Fruit fly (Drosophila melanogaster) whole organism, prepupa: ENCODE data around the gene ClpP.
A peak's percentile ranks its signal among the peaks of the same experiment; 100 is the strongest.

Experiments
- Blimp-1 ChIP-seq: fragments of 200-800 bp; sonication (Bioruptor generic); optimal IDR thresholded peaks from 3 replicates; lab custom pipeline; 2017; ENCODE audit warnings: missing biosample characterization, missing genetic modification characterization, mild to moderate bottlenecking, moderate library complexity, missing genetic modification reagents
- CG10631 ChIP-seq: fragments of 200-800 bp; sonication (Bioruptor generic); optimal IDR thresholded peaks from 2 replicates; lab custom pipeline; 2016; ENCODE audit warnings: missing biosample characterization, missing genetic modification characterization
- CG10669 ChIP-seq: fragments of 200-800 bp; sonication (Bioruptor generic); optimal IDR thresholded peaks from 3 replicates; lab custom pipeline; 2018; ENCODE audit warnings: missing biosample characterization, mild to moderate bottlenecking, missing genetic modification characterization, moderate library complexity
- CG11762 ChIP-seq: fragments of 200-800 bp; sonication (Bioruptor generic); optimal IDR thresholded peaks from 3 replicates; lab custom pipeline; 2016; ENCODE audit warnings: missing biosample characterization, missing genetic modification characterization; ENCODE audit not compliant: insufficient read depth
- CG11902 ChIP-seq: fragments of 200-800 bp; sonication (Bioruptor generic); optimal IDR thresholded peaks from 3 replicates; lab custom pipeline; 2016; ENCODE audit warnings: missing biosample characterization, missing genetic modification characterization
- CG15336 ChIP-seq: fragments of 200-800 bp; sonication (Bioruptor generic); IDR thresholded peaks from 2 replicates; pipeline ENCODE4 v1.3.6; 2022; ENCODE audit warnings: missing biosample characterization, missing genetic modification characterization
- CG16779 ChIP-seq: fragments of 200-800 bp; sonication (Bioruptor generic); optimal IDR thresholded peaks from 3 replicates; lab custom pipeline; 2017; ENCODE audit warnings: missing biosample characterization, mild to moderate bottlenecking, missing genetic modification characterization
- CG3032 ChIP-seq: fragments of 200-800 bp; optimal IDR thresholded peaks from 2 replicates; lab custom pipeline; 2019; ENCODE audit warnings: missing biosample characterization, mild to moderate bottlenecking, missing genetic modification characterization, moderate library complexity
- CG31627 ChIP-seq: fragments of 200-800 bp; sonication (Bioruptor generic); optimal IDR thresholded peaks from 3 replicates; lab custom pipeline; 2016; ENCODE audit warnings: missing biosample characterization, missing genetic modification characterization
- CG32006 ChIP-seq: fragments of 200-800 bp; sonication (Bioruptor generic); optimal IDR thresholded peaks from 3 replicates; lab custom pipeline; 2017; ENCODE audit warnings: missing biosample characterization, mild to moderate bottlenecking, missing genetic modification characterization
- CG34406 ChIP-seq: fragments of 200-800 bp; sonication (Bioruptor generic); optimal IDR thresholded peaks from 3 replicates; lab custom pipeline; 2016; ENCODE audit warnings: missing biosample characterization, missing genetic modification characterization
- CG4318 ChIP-seq: fragments of 200-800 bp; sonication (Bioruptor generic); optimal IDR thresholded peaks from 3 replicates; lab custom pipeline; 2017; ENCODE audit warnings: missing biosample characterization, mild to moderate bottlenecking, missing genetic modification characterization
- CG6276 ChIP-seq: fragments of 200-800 bp; sonication (Bioruptor generic); optimal IDR thresholded peaks from 2 replicates; lab custom pipeline; 2017; ENCODE audit warnings: missing biosample characterization, mild to moderate bottlenecking, missing genetic modification characterization
- CG6792 ChIP-seq: fragments of 200-800 bp; sonication (Bioruptor generic); optimal IDR thresholded peaks from 3 replicates; lab custom pipeline; 2016; ENCODE audit warnings: missing biosample characterization, missing genetic modification characterization
- CG6808 ChIP-seq: fragments of 200-800 bp; sonication (Bioruptor generic); optimal IDR thresholded peaks from 3 replicates; lab custom pipeline; 2017; ENCODE audit warnings: missing biosample characterization, missing genetic modification characterization, mild to moderate bottlenecking, moderate library complexity, missing genetic modification reagents
- CG6854 ChIP-seq: fragments of 200-800 bp; sonication (Bioruptor generic); optimal IDR thresholded peaks from 2 replicates; lab custom pipeline; 2017; ENCODE audit warnings: missing biosample characterization, mild to moderate bottlenecking, missing genetic modification characterization
- CG7368 ChIP-seq: fragments of 200-800 bp; sonication (Bioruptor generic); optimal IDR thresholded peaks from 3 replicates; lab custom pipeline; 2016; ENCODE audit warnings: missing biosample characterization, missing genetic modification characterization
- CG8632 ChIP-seq: fragments of 200-800 bp; sonication (Bioruptor generic); optimal IDR thresholded peaks from 3 replicates; lab custom pipeline; 2016; ENCODE audit warnings: missing biosample characterization, missing genetic modification characterization
- CG9139 ChIP-seq: fragments of 200-800 bp; sonication (Bioruptor generic); optimal IDR thresholded peaks from 3 replicates; lab custom pipeline; 2017; ENCODE audit warnings: missing biosample characterization, mild to moderate bottlenecking, missing genetic modification characterization
- Eip75B ChIP-seq: fragments of 200-800 bp; sonication (Bioruptor generic); optimal IDR thresholded peaks from 3 replicates; lab custom pipeline; 2016; ENCODE audit warnings: missing biosample characterization, missing genetic modification characterization
- Eip78C ChIP-seq: fragments of 200-800 bp; sonication (Bioruptor generic); peaks from one replicate; lab custom pipeline; 2016; ENCODE audit warnings: missing biosample characterization, missing genetic modification characterization
- Eip93F ChIP-seq: fragments of 200-800 bp; sonication (Bioruptor generic); optimal IDR thresholded peaks from 2 replicates; lab custom pipeline; 2016; ENCODE audit warnings: missing biosample characterization, mild to moderate bottlenecking, missing genetic modification characterization
- Ets21C ChIP-seq: fragments of 200-800 bp; sonication (Bioruptor generic); optimal IDR thresholded peaks from 3 replicates; lab custom pipeline; 2016; ENCODE audit warnings: missing biosample characterization, missing genetic modification characterization
- Ets96B ChIP-seq: fragments of 200-800 bp; optimal IDR thresholded peaks from 2 replicates; lab custom pipeline; 2019; ENCODE audit warnings: missing biosample characterization, mild to moderate bottlenecking, missing genetic modification characterization, moderate library complexity
- Gug ChIP-seq: fragments of 200-800 bp; sonication (Bioruptor generic); IDR thresholded peaks from 2 replicates; pipeline ENCODE4 v1.3.6; 2022; ENCODE audit warnings: missing biosample characterization, missing genetic modification characterization
- Hr38 ChIP-seq: sonication (Bioruptor generic); optimal IDR thresholded peaks from 2 replicates; lab custom pipeline; 2016; ENCODE audit warnings: missing biosample characterization, missing genetic modification characterization
- Hr4 ChIP-seq: fragments of 200-800 bp; sonication (Bioruptor generic); optimal IDR thresholded peaks from 3 replicates; lab custom pipeline; 2016; ENCODE audit warnings: missing biosample characterization, missing genetic modification characterization
- Lpt ChIP-seq: fragments of 200-800 bp; sonication (Bioruptor generic); optimal IDR thresholded peaks from 3 replicates; lab custom pipeline; 2016; ENCODE audit warnings: missing biosample characterization, missing genetic modification characterization
- Met ChIP-seq: fragments of 200-800 bp; sonication (Bioruptor generic); optimal IDR thresholded peaks from 3 replicates; lab custom pipeline; 2016; ENCODE audit warnings: missing biosample characterization, missing genetic modification characterization
- Smox ChIP-seq: fragments of 200-800 bp; sonication (Bioruptor generic); optimal IDR thresholded peaks from 3 replicates; lab custom pipeline; 2016; ENCODE audit warnings: missing biosample characterization, missing genetic modification characterization
- Sox14 ChIP-seq: fragments of 200-800 bp; sonication (Bioruptor generic); optimal IDR thresholded peaks from 3 replicates; lab custom pipeline; 2016; ENCODE audit warnings: missing biosample characterization, missing genetic modification characterization
- Sox15 ChIP-seq: fragments of 200-800 bp; sonication (Bioruptor generic); optimal IDR thresholded peaks from 3 replicates; lab custom pipeline; 2016; ENCODE audit warnings: missing biosample characterization, missing genetic modification characterization
- achi ChIP-seq: fragments of 200-800 bp; sonication (Bioruptor generic); optimal IDR thresholded peaks from 3 replicates; lab custom pipeline; 2016; ENCODE audit warnings: missing biosample characterization, missing genetic modification characterization
- acj6 ChIP-seq: fragments of 200-800 bp; sonication (Bioruptor generic); optimal IDR thresholded peaks from 3 replicates; lab custom pipeline; 2016; ENCODE audit warnings: missing biosample characterization, missing genetic modification characterization
- cyc ChIP-seq: fragments of 200-800 bp; sonication (Bioruptor generic); optimal IDR thresholded peaks from 3 replicates; lab custom pipeline; 2016; ENCODE audit warnings: missing biosample characterization, missing genetic modification characterization
- dac ChIP-seq: fragments of 200-800 bp; sonication (Bioruptor generic); optimal IDR thresholded peaks from 2 replicates; lab custom pipeline; 2017; ENCODE audit warnings: missing biosample characterization, mild to moderate bottlenecking, missing genetic modification characterization
- dsx ChIP-seq: fragments of 200-800 bp; optimal IDR thresholded peaks from 3 replicates; lab custom pipeline; 2019; ENCODE audit warnings: missing biosample characterization, mild to moderate bottlenecking, missing genetic modification characterization, moderate library complexity; ENCODE audit not compliant: poor library complexity, severe bottlenecking
- eg ChIP-seq: fragments of 200-800 bp; sonication (Bioruptor generic); IDR thresholded peaks from 3 replicates; pipeline ENCODE4 v1.3.6; 2022; ENCODE audit warnings: missing biosample characterization, missing genetic modification characterization
- esn ChIP-seq: fragments of 200-800 bp; sonication (Bioruptor generic); optimal IDR thresholded peaks from 2 replicates; lab custom pipeline; 2016; ENCODE audit warnings: missing biosample characterization, mild to moderate bottlenecking, missing genetic modification characterization, moderate library complexity
- fkh ChIP-seq: fragments of 200-800 bp; sonication (Bioruptor generic); optimal IDR thresholded peaks from 3 replicates; lab custom pipeline; 2017; ENCODE audit warnings: missing biosample characterization, mild to moderate bottlenecking, missing genetic modification characterization, moderate library complexity
- lz ChIP-seq: fragments of 200-800 bp; sonication (Bioruptor generic); optimal IDR thresholded peaks from 3 replicates; lab custom pipeline; 2016; ENCODE audit warnings: missing biosample characterization, missing genetic modification characterization
- pdm3 ChIP-seq: fragments of 200-800 bp; sonication (Bioruptor generic); optimal IDR thresholded peaks from 3 replicates; lab custom pipeline; 2016; ENCODE audit warnings: missing biosample characterization, missing genetic modification characterization
- spab ChIP-seq: fragments of 200-800 bp; sonication (Bioruptor generic); optimal IDR thresholded peaks from 2 replicates; lab custom pipeline; 2017; ENCODE audit warnings: missing biosample characterization, mild to moderate bottlenecking, missing genetic modification characterization, missing genetic modification reagents
- ss ChIP-seq, 2 experiments: fragments of 200-800 bp; sonication (Bioruptor generic); optimal IDR thresholded peaks; 2 replicates in 1 of 2; 3 replicates in 1 of 2; lab custom pipeline; 2017 to 2018; ENCODE audit warnings: mild to moderate bottlenecking in 2 of 2, missing biosample characterization in 2 of 2, missing genetic modification characterization in 2 of 2, moderate library complexity in 1 of 2
- svp ChIP-seq: fragments of 200-800 bp; sonication (Bioruptor generic); peaks from one replicate; lab custom pipeline; 2016; ENCODE audit warnings: missing biosample characterization, missing genetic modification characterization
- topi ChIP-seq: fragments of 200-800 bp; sonication (Bioruptor generic); optimal IDR thresholded peaks from 3 replicates; lab custom pipeline; 2016; ENCODE audit warnings: missing biosample characterization, missing genetic modification characterization
- vri ChIP-seq: fragments of 200-800 bp; sonication (Bioruptor generic); optimal IDR thresholded peaks from 3 replicates; lab custom pipeline; 2016; ENCODE audit warnings: missing biosample characterization, mild to moderate bottlenecking, missing genetic modification characterization

ClpP gene

dm6 chr2L:10381890-10382450 lies 25.4 kb downstream of the ClpP start, which contains the start of gene CG5096 (continued):
- TF ChIP-seq CG6276 (GFP tag; lab: Kevin White, UChicago) (no peak), CG10669 (GFP tag; lab: Kevin White, UChicago) (peak; percentile 51), CG11902 (peak; percentile 14), Eip93F (GFP tag; lab: Kevin White, UChicago) (peak; percentile 81), CG6854 (no peak), cyc (GFP tag; lab: Kevin White, UChicago) (peak; percentile 64), CG6808 (GFP tag; lab: Kevin White, UChicago) (no peak), Hr4 (GFP tag; lab: Kevin White, UChicago) (peak; percentile 54), CG6792 (GFP tag; lab: Kevin White, UChicago) (peak; percentile 69), pdm3 (GFP tag; lab: Kevin White, UChicago) (no peak), Blimp-1 (GFP tag; lab: Kevin White, UChicago) (no peak), CG15336 (peak; percentile 67)

DNA sequence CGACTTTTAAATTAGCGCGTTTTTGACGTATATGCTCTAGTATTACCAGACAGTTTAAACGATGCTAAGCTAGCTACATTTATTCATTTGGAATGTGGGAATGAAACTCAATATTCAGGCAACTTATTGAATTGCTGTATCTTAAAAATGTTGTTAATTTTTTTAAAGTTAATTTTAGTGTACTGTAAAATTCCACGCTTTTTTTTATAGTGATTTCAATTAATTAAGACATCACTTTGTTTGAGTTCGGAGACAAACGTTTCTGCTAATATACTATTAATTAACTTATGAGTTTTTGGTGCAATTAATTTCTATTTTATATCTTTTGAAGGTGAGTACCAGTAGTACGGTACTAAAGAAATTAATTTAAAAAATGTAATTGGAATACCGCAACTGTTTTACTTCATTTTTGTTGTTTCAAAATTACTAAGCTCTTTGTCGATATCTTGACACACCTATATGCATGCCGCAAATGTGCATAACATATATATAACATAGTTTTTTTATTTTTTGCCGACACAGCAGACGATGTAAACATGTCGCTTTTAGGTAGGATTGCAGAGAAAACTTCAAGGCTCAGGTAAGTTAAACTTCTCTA lies 29.7 kb downstream of the ClpP start, which contains the start of the genes Cdk1 and mRpS7:
Cdk1 (minus strand) TSS at position 55 of the 598 bp plus-strand sequence.
mRpS7 (plus strand) TSS at position 455 of the 598 bp plus-strand sequence.
- no peak for TF ChIP-seq spab (GFP tag; lab: Kevin White, UChicago)
- TF ChIP-seq acj6 (GFP tag; lab: Kevin White, UChicago), result peak; percentile 68
- no peak for TF ChIP-seq svp (GFP tag; lab: Kevin White, UChicago)
- TF ChIP-seq pdm3 (GFP tag; lab: Kevin White, UChicago), result peak; percentile 78
- peak; percentile 48 for TF ChIP-seq Lpt (GFP tag; lab: Kevin White, UChicago)
- TF ChIP-seq CG6792 (GFP tag; lab: Kevin White, UChicago), result peak; percentile 53
- peak; percentile 57 for TF ChIP-seq dsx (GFP tag; lab: Kevin White, UChicago)
- no peak for TF ChIP-seq Blimp-1 (GFP tag; lab: Kevin White, UChicago)
- no peak; the same call in 1 of the 3 replicates for TF ChIP-seq eg (GFP tag; lab: Robert Waterston, UW)
- TF ChIP-seq Hr4 (GFP tag; lab: Kevin White, UChicago), result peak; percentile 73
- peak; percentile 28 for TF ChIP-seq dac (GFP tag; lab: Kevin White, UChicago)
- TF ChIP-seq Eip75B (GFP tag; lab: Kevin White, UChicago), result peak; percentile 69
- peak in 1 of 2 experiments; percentile 68 for TF ChIP-seq ss (GFP tag; optimal IDR thresholded peaks at IDR 0.05; lab: Kevin White, UChicago)
- TF ChIP-seq Hr38 (GFP tag; lab: Kevin White, UChicago), result no peak
- peak; percentile 77 for TF ChIP-seq esn
- peak; percentile 57 for TF ChIP-seq CG4318 (GFP tag; lab: Kevin White, UChicago)
- TF ChIP-seq vri (GFP tag; lab: Kevin White, UChicago), result no peak
- TF ChIP-seq CG7368 (GFP tag; lab: Kevin White, UChicago), result peak; percentile 22
- TF ChIP-seq Ets21C (GFP tag; lab: Kevin White, UChicago), result peak; percentile 59
- TF ChIP-seq fkh (GFP tag; lab: Kevin White, UChicago), result no peak
- peak; percentile 67 for TF ChIP-seq CG10669 (GFP tag; lab: Kevin White, UChicago)
- TF ChIP-seq CG9139 (GFP tag; lab: Kevin White, UChicago), result no peak
- peak; percentile 71 for TF ChIP-seq CG3032 (tag; lab: Kevin White, UChicago)
- peak; percentile 74 for TF ChIP-seq Sox14
- TF ChIP-seq Met (GFP tag; lab: Kevin White, UChicago), result peak; percentile 72
- TF ChIP-seq Eip93F (GFP tag; lab: Kevin White, UChicago), result no peak
- TF ChIP-seq CG16779 (tag; lab: Kevin White, UChicago), result no peak
- TF ChIP-seq lz, result peak; percentile 61
- TF ChIP-seq topi, result peak; percentile 74
- peak; percentile 72 for TF ChIP-seq CG10631 (GFP tag; lab: Kevin White, UChicago)
- TF ChIP-seq CG8632 (GFP tag; lab: Kevin White, UChicago), result peak; percentile 51
- peak; percentile 68 for TF ChIP-seq Ets96B (tag; lab: Kevin White, UChicago)
- peak; percentile 56 for TF ChIP-seq CG11902
- TF ChIP-seq CG32006 (GFP tag; lab: Kevin White, UChicago), result no peak
- TF ChIP-seq CG15336, result peak; percentile 65
- TF ChIP-seq Gug (GFP tag; lab: Robert Waterston, UW), result no peak
- peak; percentile 74 for TF ChIP-seq CG31627
- TF ChIP-seq CG11762 (GFP tag; lab: Kevin White, UChicago), result peak; percentile 44
- TF ChIP-seq Smox (GFP tag; lab: Kevin White, UChicago), result peak; percentile 74
- TF ChIP-seq Sox15 (GFP tag; lab: Kevin White, UChicago), result peak; percentile 49
- peak; percentile 63 for TF ChIP-seq achi (GFP tag; lab: Kevin White, UChicago)
- peak; percentile 55 for TF ChIP-seq CG34406 (GFP tag; lab: Kevin White, UChicago)
- TF ChIP-seq Eip78C, result peak; percentile 91
- no peak for TF ChIP-seq CG6854
